Fruit fly (Drosophila melanogaster) whole organism, prepupa: ENCODE measurements around the gene Elal.

Source experiments
- CG10631 ChIP-seq: fragments of 200-800 bp; sonication (Bioruptor generic); optimal IDR thresholded peaks from 2 replicates; lab custom pipeline; 2016; ENCODE audit warnings: missing biosample characterization, missing genetic modification characterization
- CG8119 ChIP-seq: fragments of 200-800 bp; sonication (Bioruptor generic); IDR thresholded peaks from 3 replicates; pipeline ENCODE4 v1.3.6; 2022; ENCODE audit warnings: missing biosample characterization, missing genetic modification characterization
- Hr4 ChIP-seq: fragments of 200-800 bp; sonication (Bioruptor generic); optimal IDR thresholded peaks from 3 replicates; lab custom pipeline; 2016; ENCODE audit warnings: missing biosample characterization, missing genetic modification characterization
- dac ChIP-seq: fragments of 200-800 bp; sonication (Bioruptor generic); optimal IDR thresholded peaks from 2 replicates; lab custom pipeline; 2017; ENCODE audit warnings: missing biosample characterization, mild to moderate bottlenecking, missing genetic modification characterization
- lz ChIP-seq: fragments of 200-800 bp; sonication (Bioruptor generic); optimal IDR thresholded peaks from 3 replicates; lab custom pipeline; 2016; ENCODE audit warnings: missing biosample characterization, missing genetic modification characterization
- pdm3 ChIP-seq: fragments of 200-800 bp; sonication (Bioruptor generic); optimal IDR thresholded peaks from 3 replicates; lab custom pipeline; 2016; ENCODE audit warnings: missing biosample characterization, missing genetic modification characterization

DNA sequence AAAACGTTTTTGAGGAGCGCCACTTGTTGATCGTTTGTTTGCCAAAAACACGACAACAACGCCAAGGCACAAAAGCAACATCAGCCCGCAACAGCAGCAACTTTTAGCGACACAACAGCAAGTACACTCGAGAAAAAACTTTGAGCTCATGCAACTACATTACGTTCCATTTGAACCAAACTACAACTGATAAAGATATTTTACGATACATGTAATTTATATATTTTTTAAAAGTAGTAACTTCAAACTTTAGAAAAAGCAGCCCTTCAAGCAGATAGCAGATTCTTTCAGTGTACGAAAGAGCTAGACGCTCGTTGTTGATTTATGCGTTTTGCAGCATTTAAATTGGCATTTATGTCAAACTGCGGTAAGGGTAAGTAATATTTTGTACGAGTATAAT, 44.9 kb downstream of the Elal start:
- TF ChIP-seq CG10631 (peak; percentile 45), pdm3 (GFP tag; lab: Kevin White, UChicago) (peak; percentile 52), dac (GFP tag; lab: Kevin White, UChicago) (peak; percentile 56), Hr4 (GFP tag; lab: Kevin White, UChicago) (peak; percentile 84), lz (GFP tag; lab: Kevin White, UChicago) (no peak), CG8119 (GFP tag; lab: Robert Waterston, UW) (peak; percentile 86)
